Worm (Caenorhabditis elegans): ENCODE results near the gene T05C12.11.

The T05C12.11 gene

ce11 chrII:8170374-8170773, at the start of gene T05C12.11:
Gene T05C12.11 (minus strand): TSS chrII:8170474.
- no peak for TF ChIP-seq unc-62 (GFP tag; optimal IDR thresholded peaks at IDR 0.05)

- no peak for TF ChIP-seq unc-62 (GFP tag; optimal IDR thresholded peaks at IDR 0.05)
Measured at ce11 chrII:8218266-8218665, 48.0 kb upstream of the T05C12.11 start.

- TF ChIP-seq unc-62 (GFP tag; optimal IDR thresholded peaks at IDR 0.05): no peak
Measured at ce11 chrII:8216922-8217321, 46.6 kb upstream of the T05C12.11 start, which contains the start of gene ifg-1. Gene ifg-1 (plus strand): TSS chrII:8217222.

- no peak for TF ChIP-seq unc-62 (GFP tag; optimal IDR thresholded peaks at IDR 0.05)
Measured at ce11 chrII:8216433-8216832, 46.2 kb upstream of the T05C12.11 start, which contains the start of gene M110.3. Gene M110.3 (minus strand): TSS chrII:8216616.

- no peak for TF ChIP-seq unc-62 (GFP tag; optimal IDR thresholded peaks at IDR 0.05)
Measured at ce11 chrII:8214367-8214766, 44.1 kb upstream of the T05C12.11 start, which contains the start of gene M110.10. Gene M110.10 (minus strand): TSS chrII:8214467.

ce11 chrII:8212680-8213079, 42.4 kb upstream of the T05C12.11 start, which contains the start of gene twk-3:
Gene twk-3 (minus strand): TSS chrII:8212780.
- TF ChIP-seq unc-62 (GFP tag; optimal IDR thresholded peaks at IDR 0.05): no peak

- TF ChIP-seq unc-62 (GFP tag; optimal IDR thresholded peaks at IDR 0.05): no peak
Measured at ce11 chrII:8209476-8209875, 39.2 kb upstream of the T05C12.11 start, which contains the start of gene M110.8. Gene M110.8 (minus strand): TSS chrII:8209576.

ce11 chrII:8205612-8206011, 35.3 kb upstream of the T05C12.11 start:
- no peak for TF ChIP-seq unc-62 (GFP tag; optimal IDR thresholded peaks at IDR 0.05)

ce11 chrII:8204039-8204438, 33.8 kb upstream of the T05C12.11 start, which contains the start of gene col-76:
Gene col-76 (plus strand): TSS chrII:8204339.
- no peak for TF ChIP-seq unc-62 (GFP tag; optimal IDR thresholded peaks at IDR 0.05)

ce11 chrII:8199803-8200202, 29.5 kb upstream of the T05C12.11 start:
- no peak for TF ChIP-seq unc-62 (GFP tag; optimal IDR thresholded peaks at IDR 0.05)

- no peak for TF ChIP-seq unc-62 (GFP tag; optimal IDR thresholded peaks at IDR 0.05)
Measured at ce11 chrII:8198503-8198902, 28.2 kb upstream of the T05C12.11 start, which contains the start of gene qua-1. Gene qua-1 (plus strand): TSS chrII:8198803.

ce11 chrII:8193922-8194321, 23.6 kb upstream of the T05C12.11 start:
- no peak for TF ChIP-seq unc-62 (GFP tag; optimal IDR thresholded peaks at IDR 0.05)

- no peak for TF ChIP-seq unc-62 (GFP tag; optimal IDR thresholded peaks at IDR 0.05)
Measured at ce11 chrII:8193126-8193525, 22.9 kb upstream of the T05C12.11 start, which contains the start of gene T05C12.9. Gene T05C12.9 (minus strand): TSS chrII:8193226.

- TF ChIP-seq unc-62 (GFP tag; optimal IDR thresholded peaks at IDR 0.05): no peak
Measured at ce11 chrII:8190455-8190854, 20.2 kb upstream of the T05C12.11 start, which contains the start of gene T05C12.8. Gene T05C12.8 (minus strand): TSS chrII:8190555.

ce11 chrII:8187516-8187915, 17.2 kb upstream of the T05C12.11 start:
- TF ChIP-seq unc-62 (GFP tag; optimal IDR thresholded peaks at IDR 0.05): no peak

- TF ChIP-seq unc-62 (GFP tag; optimal IDR thresholded peaks at IDR 0.05): no peak
Measured at ce11 chrII:8185016-8185493, 14.8 kb upstream of the T05C12.11 start, which contains the start of the genes mig-5 and cct-1. Gene mig-5 (minus strand): TSS chrII:8185023. Gene cct-1 (plus strand): TSS chrII:8185443.

- no peak for TF ChIP-seq unc-62 (GFP tag; optimal IDR thresholded peaks at IDR 0.05)
Measured at ce11 chrII:8181437-8181836, 11.2 kb upstream of the T05C12.11 start, which contains the start of gene dylt-3. Gene dylt-3 (plus strand): TSS chrII:8181737.
